Fruit fly (Drosophila melanogaster): ENCODE measurements around the gene Pdxk.

DNA sequence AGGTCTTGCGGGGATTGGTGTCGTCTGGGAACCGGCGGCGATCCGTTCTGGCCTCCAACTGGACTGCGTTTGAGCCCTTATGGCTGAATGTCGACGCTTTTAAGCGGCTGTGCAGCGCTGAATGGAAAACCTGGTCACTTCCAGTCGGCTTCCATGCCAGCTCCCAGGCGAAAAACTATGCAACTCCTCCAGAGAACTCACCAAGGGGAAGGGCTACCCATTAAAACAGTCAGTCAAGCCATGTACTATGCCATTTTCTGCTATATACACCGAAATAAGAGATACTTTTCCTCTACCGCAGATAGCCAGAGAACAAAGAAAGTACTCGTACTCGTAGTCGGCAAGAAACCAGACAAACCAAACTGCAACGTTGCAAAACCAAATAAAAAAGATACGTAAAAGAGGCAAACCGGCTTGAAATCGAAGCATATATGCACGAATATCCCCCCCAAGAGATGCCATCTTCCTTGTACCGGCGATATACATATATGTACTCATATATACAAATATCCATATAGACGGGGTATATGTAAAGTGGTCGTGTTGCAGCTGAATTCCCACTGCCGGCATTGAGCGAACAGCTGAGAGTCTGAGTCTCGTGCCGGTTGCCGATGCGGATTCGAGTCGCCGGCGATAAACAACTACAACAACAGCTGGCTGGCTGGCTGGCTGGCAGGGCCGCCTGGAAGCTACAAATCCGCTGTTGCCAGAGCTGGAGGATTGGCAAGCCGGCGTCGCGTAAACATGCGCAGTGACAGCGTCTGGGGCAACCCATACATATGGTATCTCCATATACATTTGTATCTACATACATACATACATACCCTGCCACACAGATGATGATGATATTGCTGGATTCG lies 19.6 kb downstream of the Pdxk start, which contains the start of gene Hsp67Ba:
- TF ChIP-seq CG8478 (optimal IDR thresholded peaks at IDR 0.05) (no peak), CTCF (optimal IDR thresholded peaks at IDR 0.05) (no peak)
